Fruit fly (Drosophila melanogaster) whole organism, wandering third instar larva: ENCODE results near the gene CG31360.
A peak's percentile ranks its signal among the peaks of the same experiment; 100 is the strongest.

Experiments used
- CG32264 ChIP-seq: fragments of 200-800 bp; sonication (Bioruptor generic); optimal IDR thresholded peaks from 2 replicates; lab custom pipeline; 2016; ENCODE audit warnings: missing biosample characterization, missing genetic modification characterization
- CG9705 ChIP-seq: fragments of 200-800 bp; sonication (Bioruptor generic); optimal IDR thresholded peaks from 2 replicates; lab custom pipeline; 2018; ENCODE audit warnings: missing biosample characterization, mild to moderate bottlenecking, missing genetic modification characterization
- CrebA ChIP-seq: fragments of 200-800 bp; sonication (Bioruptor generic); optimal IDR thresholded peaks from 2 replicates; lab custom pipeline; 2016; ENCODE audit warnings: missing biosample characterization, mild to moderate bottlenecking, missing genetic modification characterization, borderline replicate concordance
- Dif ChIP-seq: fragments of 200-275, 200-300 bp; sonication (Bioruptor generic); optimal IDR thresholded peaks from 2 replicates; lab custom pipeline; 2018; ENCODE audit warnings: missing biosample characterization, missing genetic modification characterization; ENCODE audit not compliant: partially characterized antibody
- HLH106 ChIP-seq: fragments of 200-800 bp; optimal IDR thresholded peaks from 3 replicates; lab custom pipeline; 2019; ENCODE audit warnings: missing biosample characterization, mild to moderate bottlenecking, missing genetic modification characterization, moderate library complexity
- Hnf4 ChIP-seq: fragments of 200-800 bp; sonication (Bioruptor generic); optimal IDR thresholded peaks from 2 replicates; lab custom pipeline; 2016; ENCODE audit warnings: missing biosample characterization, mild to moderate bottlenecking, missing genetic modification characterization
- Hr78 ChIP-seq: fragments of >200 bp; optimal IDR thresholded peaks from 2 replicates; lab custom pipeline; 2017; ENCODE audit warnings: missing biosample characterization, missing genetic modification characterization
- Hr83 ChIP-seq: fragments of 200-300 bp; sonication (Bioruptor generic); optimal IDR thresholded peaks from 2 replicates; lab custom pipeline; 2016; ENCODE audit warnings: missing biosample characterization, mild to moderate bottlenecking, missing genetic modification characterization, moderate library complexity; ENCODE audit not compliant: poor library complexity, severe bottlenecking
- Jra ChIP-seq: sonication (Bioruptor generic); optimal IDR thresholded peaks from 2 replicates; lab custom pipeline; 2016; ENCODE audit warnings: missing biosample characterization, missing genetic modification characterization
- Mio ChIP-seq: sonication (Bioruptor generic); optimal IDR thresholded peaks from 2 replicates; lab custom pipeline; 2016; ENCODE audit warnings: missing biosample characterization, missing genetic modification characterization
- Myc ChIP-seq: fragments of >200 bp; optimal IDR thresholded peaks from 2 replicates; lab custom pipeline; 2017
- N ChIP-seq: fragments of >200 bp; optimal IDR thresholded peaks from 2 replicates; lab custom pipeline; 2018; ENCODE audit warnings: missing biosample characterization, missing external identifiers, missing genetic modification characterization
- OdsH ChIP-seq: fragments of 200-800 bp; sonication (Bioruptor generic); optimal IDR thresholded peaks from 2 replicates; lab custom pipeline; 2016; ENCODE audit warnings: missing biosample characterization, mild to moderate bottlenecking, missing genetic modification characterization
- Rel ChIP-seq, 2 experiments: fragments of 200-800 bp; sonication (Bioruptor generic) in 1 of 2; optimal IDR thresholded peaks; 2 replicates in 1 of 2; 3 replicates in 1 of 2; lab custom pipeline; 2016 to 2019; ENCODE audit warnings: mild to moderate bottlenecking in 2 of 2, missing biosample characterization in 2 of 2, missing genetic modification characterization in 2 of 2, moderate library complexity in 1 of 2
- Sp1 ChIP-seq: fragments of 200-800 bp; sonication (Bioruptor generic); optimal IDR thresholded peaks from 3 replicates; lab custom pipeline; 2019; ENCODE audit warnings: missing biosample characterization, mild to moderate bottlenecking, missing genetic modification characterization, moderate library complexity
- Vsx2 ChIP-seq: fragments of 200-300, 225-300 bp; sonication (Bioruptor generic); optimal IDR thresholded peaks from 2 replicates; lab custom pipeline; 2018; ENCODE audit warnings: missing biosample characterization, missing genetic modification characterization; ENCODE audit not compliant: partially characterized antibody
- br ChIP-seq: fragments of 200-800 bp; sonication (Bioruptor generic); optimal IDR thresholded peaks from 2 replicates; lab custom pipeline; 2016; ENCODE audit warnings: missing biosample characterization, missing genetic modification characterization
- brk ChIP-seq: fragments of 200-800 bp; sonication (Bioruptor generic); optimal IDR thresholded peaks from 2 replicates; lab custom pipeline; 2016; ENCODE audit warnings: missing biosample characterization, mild to moderate bottlenecking, missing genetic modification characterization
- dl ChIP-seq, 2 experiments: fragments of 175-275, 200-275 bp in 1 of 2; fragments of 200-275 bp in 1 of 2; sonication (Bioruptor generic); optimal IDR thresholded peaks; lab custom pipeline; 2018; ENCODE audit warnings: mild to moderate bottlenecking in 2 of 2, missing biosample characterization in 2 of 2, missing genetic modification characterization in 2 of 2, moderate library complexity in 2 of 2; ENCODE audit not compliant: partially characterized antibody in 2 of 2, insufficient read depth in 1 of 2
- dmrt93B ChIP-seq: fragments of 200-800 bp; sonication (Bioruptor generic); optimal IDR thresholded peaks from 2 replicates; lab custom pipeline; 2018; ENCODE audit warnings: missing biosample characterization, mild to moderate bottlenecking, missing genetic modification characterization
- foxo ChIP-seq, 2 experiments: fragments of 200-800 bp; sonication (Bioruptor generic); optimal IDR thresholded peaks; 2 replicates in 1 of 2; 3 replicates in 1 of 2; lab custom pipeline; 2016 to 2017; ENCODE audit warnings: missing biosample characterization in 2 of 2, missing genetic modification characterization in 2 of 2
- fru ChIP-seq: fragments of 200-800 bp; sonication (Bioruptor generic); optimal IDR thresholded peaks from 3 replicates; lab custom pipeline; 2016; ENCODE audit warnings: missing biosample characterization, mild to moderate bottlenecking, missing genetic modification characterization
- h ChIP-seq: fragments of 200-800 bp; sonication (Bioruptor generic); optimal IDR thresholded peaks from 3 replicates; lab custom pipeline; 2016; ENCODE audit warnings: missing biosample characterization, mild to moderate bottlenecking, missing genetic modification characterization
- lola ChIP-seq: fragments of >200 bp; optimal IDR thresholded peaks from 2 replicates; lab custom pipeline; 2017; ENCODE audit warnings: missing biosample characterization, missing genetic modification characterization
- pan ChIP-seq: fragments of >200 bp; optimal IDR thresholded peaks from 2 replicates; lab custom pipeline; 2017
- psq ChIP-seq: fragments of 200-800 bp; sonication (Bioruptor generic); optimal IDR thresholded peaks from 3 replicates; lab custom pipeline; 2017; ENCODE audit warnings: missing biosample characterization, mild to moderate bottlenecking, missing genetic modification characterization, moderate library complexity
- rgr ChIP-seq: fragments of 200-800 bp; sonication (Bioruptor generic); optimal IDR thresholded peaks from 3 replicates; lab custom pipeline; 2016; ENCODE audit warnings: missing biosample characterization, mild to moderate bottlenecking, missing genetic modification characterization
- sage ChIP-seq: fragments of 200-800 bp; sonication (Bioruptor generic); optimal IDR thresholded peaks from 2 replicates; lab custom pipeline; 2016; ENCODE audit warnings: missing biosample characterization, mild to moderate bottlenecking, missing genetic modification characterization
- sv ChIP-seq: fragments of 200-800 bp; sonication (Bioruptor generic); optimal IDR thresholded peaks from 3 replicates; lab custom pipeline; 2016; ENCODE audit warnings: missing biosample characterization, missing genetic modification characterization
- usp ChIP-seq: fragments of >200 bp; optimal IDR thresholded peaks from 2 replicates; lab custom pipeline; 2017; ENCODE audit warnings: missing biosample characterization, missing genetic modification characterization
- woc ChIP-seq: sonication (Bioruptor generic); optimal IDR thresholded peaks from 2 replicates; lab custom pipeline; 2016; ENCODE audit warnings: missing biosample characterization, mild to moderate bottlenecking, missing genetic modification characterization

Gene CG31360

dm6 chr3R:17667279-17667678 lies 17.6 kb upstream of the CG31360 start, which contains the start of gene CG45045:
CG45045 (plus strand) TSS chr3R:17667572.
- TF ChIP-seq Hnf4 (peak; percentile 11), h (no peak), Rel (GFP tag; optimal IDR thresholded peaks at IDR 0.05; lab: Kevin White, UChicago) (no peak), Rel (tag; optimal IDR thresholded peaks at IDR 0.05; lab: Kevin White, UChicago) (peak; percentile 100), Sp1 (GFP tag; lab: Kevin White, UChicago) (no peak)

- TF ChIP-seq N (no peak), rgr (GFP tag; lab: Kevin White, UChicago) (no peak), fru (no peak), lola (no peak), CrebA (GFP tag; lab: Kevin White, UChicago) (no peak), Hr83 (GFP tag; lab: Kevin White, UChicago) (no peak), Hnf4 (no peak), Myc (lab: Kevin White, UChicago) (no peak), pan (no peak), CG9705 (GFP tag; lab: Kevin White, UChicago) (no peak), OdsH (GFP tag; lab: Kevin White, UChicago) (no peak), sv (GFP tag; lab: Kevin White, UChicago) (no peak), psq (GFP tag; lab: Kevin White, UChicago) (no peak), Mio (GFP tag; lab: Kevin White, UChicago) (no peak), usp (GFP tag; lab: Kevin White, UChicago) (no peak), HLH106 (no peak)
Measured at dm6 chr3R:17667987-17668386, 16.9 kb upstream of the CG31360 start.

dm6 chr3R:17670202-17670856 lies 14.6 kb upstream of the CG31360 start:
- TF ChIP-seq Jra (GFP tag; lab: Kevin White, UChicago) (peak; percentile 54), dmrt93B (GFP tag; lab: Kevin White, UChicago) (no peak), Rel (GFP tag; optimal IDR thresholded peaks at IDR 0.05; lab: Kevin White, UChicago) (no peak), Rel (tag; optimal IDR thresholded peaks at IDR 0.05; lab: Kevin White, UChicago) (peak; percentile 82), h (no peak)

- TF ChIP-seq CrebA (GFP tag; lab: Kevin White, UChicago): no peak
- TF ChIP-seq sage (GFP tag; lab: Kevin White, UChicago): no peak
- TF ChIP-seq lola: no peak
- no peak for TF ChIP-seq OdsH (GFP tag; lab: Kevin White, UChicago)
- TF ChIP-seq Dif (GFP tag; lab: Kevin White, UChicago): no peak
- no peak for TF ChIP-seq fru
- TF ChIP-seq Hr78 (GFP tag; lab: Kevin White, UChicago): no peak
- TF ChIP-seq woc: no peak
- TF ChIP-seq pan: no peak
- no peak for TF ChIP-seq CG32264 (GFP tag; lab: Kevin White, UChicago)
- TF ChIP-seq Rel (GFP tag; optimal IDR thresholded peaks at IDR 0.05; lab: Kevin White, UChicago): no peak
- no peak for TF ChIP-seq Rel (tag; optimal IDR thresholded peaks at IDR 0.05; lab: Kevin White, UChicago)
- no peak for TF ChIP-seq psq (GFP tag; lab: Kevin White, UChicago)
- no peak for TF ChIP-seq Hnf4
- no peak for TF ChIP-seq sv (GFP tag; lab: Kevin White, UChicago)
- no peak for TF ChIP-seq dl (GFP tag; optimal IDR thresholded peaks at IDR 0.05; lab: Kevin White, UChicago; ENCODE audit: insufficient read depth in 1 of 2, partially characterized antibody in 2 of 2)
- TF ChIP-seq Jra (GFP tag; lab: Kevin White, UChicago): peak; percentile 35
- peak; percentile 14 for TF ChIP-seq rgr (GFP tag; lab: Kevin White, UChicago)
- TF ChIP-seq Sp1 (GFP tag; lab: Kevin White, UChicago): peak; percentile 8
- no peak for TF ChIP-seq Mio (GFP tag; lab: Kevin White, UChicago)
- TF ChIP-seq brk: no peak
- TF ChIP-seq Vsx2: peak; percentile 18
- peak in 1 of 2 experiments; percentile 26 for TF ChIP-seq foxo (GFP tag; optimal IDR thresholded peaks at IDR 0.05; lab: Kevin White, UChicago)
- TF ChIP-seq br (GFP tag; lab: Kevin White, UChicago): no peak
Measured at dm6 chr3R:17670857-17671336, 14.0 kb upstream of the CG31360 start, which contains the start of the genes CG7523 and Mps1. CG7523 (minus strand) TSS chr3R:17670895. Mps1 (plus strand) TSS chr3R:17671271.
